Worm (Caenorhabditis elegans): ENCODE data around the gene R08C7.8.

R08C7.8 gene

ce11 chrIV:4447367-4447766, 13.0 kb upstream of the R08C7.8 start (continued):
- TF ChIP-seq ceh-91 (GFP tag; IDR thresholded peaks at IDR 0.05) = 0 out of 2 replicates have a peak, but pooled peaks have one; percentile 35
- no peak for TF ChIP-seq snpc-1.3 (tag; optimal IDR thresholded peaks at IDR 0.05; ENCODE audit: insufficient read depth)
- TF ChIP-seq him-1 (tag; optimal IDR thresholded peaks at IDR 0.05) = no peak
- no peak for TF ChIP-seq F22D6.2 (tag; optimal IDR thresholded peaks at IDR 0.05)
- TF ChIP-seq madf-3 (GFP tag; IDR thresholded peaks at IDR 0.05) = no peak
- 0 out of 2 replicates have a peak, but pooled peaks have one; percentile 13 for TF ChIP-seq zfh-2 (GFP tag; conservative IDR thresholded peaks at IDR 0.05)
- TF ChIP-seq ceh-79 (tag; optimal IDR thresholded peaks at IDR 0.05) = no peak
- no peak for TF ChIP-seq F10E7.11 (tag; optimal IDR thresholded peaks at IDR 0.05)
- 0 out of 2 replicates have a peak, but pooled peaks have one; percentile 42 for TF ChIP-seq mcd-1 (GFP tag; IDR thresholded peaks at IDR 0.05)
- TF ChIP-seq hrde-1 (tag; optimal IDR thresholded peaks at IDR 0.05; ENCODE audit: borderline replicate concordance) = no peak
- TF ChIP-seq Y53F4B.3 (GFP tag; IDR thresholded peaks at IDR 0.05) = no peak
- TF ChIP-seq sptf-2 (GFP tag; optimal IDR thresholded peaks at IDR 0.05) = no peak
- no peak for TF ChIP-seq tbx-9 (tag; optimal IDR thresholded peaks at IDR 0.05; ENCODE audit: borderline replicate concordance)
- TF ChIP-seq ekl-4 (GFP tag; IDR thresholded peaks at IDR 0.05) = no peak
- no peak for TF ChIP-seq C06A6.2 (GFP tag; conservative IDR thresholded peaks at IDR 0.05)
- TF ChIP-seq snpc-4 (GFP tag; optimal IDR thresholded peaks at IDR 0.05) = no peak
- TF ChIP-seq snpc-4 (tag; optimal IDR thresholded peaks at IDR 0.05) = no peak
- no peak for TF ChIP-seq mes-4 (tag; optimal IDR thresholded peaks at IDR 0.05)
- no peak for TF ChIP-seq lin-35 (GFP tag; optimal IDR thresholded peaks at IDR 0.05)
- TF ChIP-seq F23B12.7 (tag; optimal IDR thresholded peaks at IDR 0.05; ENCODE audit: insufficient read depth) = no peak
- no peak for TF ChIP-seq lsy-27 (tag; optimal IDR thresholded peaks at IDR 0.05; ENCODE audit: borderline replicate concordance, insufficient read depth)
- TF ChIP-seq B0336.3 (GFP tag; IDR thresholded peaks at IDR 0.05) = no peak; the same call in 1 of the 2 replicates
- TF ChIP-seq die-1 (tag; optimal IDR thresholded peaks at IDR 0.05) = no peak
- TF ChIP-seq xnd-1 (tag; optimal IDR thresholded peaks at IDR 0.05) = no peak
- no peak for TF ChIP-seq Y95B8A.8 (GFP tag; IDR thresholded peaks at IDR 0.05)
- no peak for TF ChIP-seq nfyb-1 (GFP tag; IDR thresholded peaks at IDR 0.05)
- no peak for TF ChIP-seq nhr-80 (tag; optimal IDR thresholded peaks at IDR 0.05)
- no peak for TF ChIP-seq F57C9.4 (tag; optimal IDR thresholded peaks at IDR 0.05)
- TF ChIP-seq lin-26 (GFP tag; IDR thresholded peaks at IDR 0.05) = peak; percentile 37; the same call in 1 of the 2 replicates
- TF ChIP-seq unc-62 (GFP tag; optimal IDR thresholded peaks at IDR 0.05) = no peak
- no peak for TF ChIP-seq unc-130 (GFP tag; optimal IDR thresholded peaks at IDR 0.05)
- no peak for TF ChIP-seq akir-1 (GFP tag; optimal IDR thresholded peaks at IDR 0.05)
- TF ChIP-seq lin-40 (tag; optimal IDR thresholded peaks at IDR 0.05) = no peak
- TF ChIP-seq D2030.7 (GFP tag; IDR thresholded peaks at IDR 0.05) = peak; percentile 44
- TF ChIP-seq hlh-12 (tag; optimal IDR thresholded peaks at IDR 0.05) = no peak
- no peak for TF ChIP-seq mxl-1 (tag; optimal IDR thresholded peaks at IDR 0.05)
- TF ChIP-seq F57A8.1 (GFP tag; optimal IDR thresholded peaks at IDR 0.05) = no peak
- TF ChIP-seq zim-3 (tag; optimal IDR thresholded peaks at IDR 0.05) = no peak
- TF ChIP-seq nhr-120 (GFP tag; IDR thresholded peaks at IDR 0.05) = no peak
- TF ChIP-seq ccch-3 (GFP tag; optimal IDR thresholded peaks at IDR 0.05) = no peak
- no peak for TF ChIP-seq nfya-1 (tag; optimal IDR thresholded peaks at IDR 0.05; ENCODE audit: borderline replicate concordance, insufficient read depth)
- no peak for TF ChIP-seq attf-6 (GFP tag; IDR thresholded peaks at IDR 0.05)
- peak; percentile 19 for TF ChIP-seq rpc-1 (optimal IDR thresholded peaks at IDR 0.05)
- no peak for TF ChIP-seq rpc-1 (tag; optimal IDR thresholded peaks at IDR 0.05)
- no peak for TF ChIP-seq let-526 (GFP tag; IDR thresholded peaks at IDR 0.05)
- TF ChIP-seq ZK185.1 (tag; optimal IDR thresholded peaks at IDR 0.05; ENCODE audit: poor library complexity, severe bottlenecking) = no peak
- no peak for TF ChIP-seq hlh-26 (GFP tag; conservative IDR thresholded peaks at IDR 0.05)
- no peak for TF ChIP-seq pha-4 (tag; optimal IDR thresholded peaks at IDR 0.05)
- TF ChIP-seq ztf-6 (GFP tag; IDR thresholded peaks at IDR 0.05) = no peak

Measured in whole organism, young adult.